Worm (Caenorhabditis elegans): ENCODE measurements around the gene F55B11.3.

DNA sequence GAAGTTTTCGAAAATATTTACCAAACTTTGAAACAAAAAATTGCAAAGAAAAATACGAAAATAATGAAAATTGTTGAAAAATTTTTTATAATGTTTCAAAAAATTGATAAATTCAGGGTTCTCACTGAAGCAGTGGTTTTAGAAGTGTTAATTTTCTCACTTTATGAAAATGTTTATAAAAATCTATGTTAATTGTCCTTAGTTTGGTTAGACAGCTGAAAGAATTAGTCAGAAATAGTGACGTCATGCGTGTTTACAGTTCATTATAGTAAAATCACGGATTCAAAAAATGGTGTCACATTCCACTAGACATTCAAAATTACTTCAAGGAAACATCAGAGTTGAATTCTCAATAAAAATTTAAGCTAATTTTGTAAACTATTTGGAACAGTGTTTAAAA, 11.4 kb downstream of the F55B11.3 start:
- TF ChIP-seq ets-5 (GFP tag; IDR thresholded peaks at IDR 0.05): no peak
- TF ChIP-seq lir-3 (tag; optimal IDR thresholded peaks at IDR 0.05; ENCODE audit: poor library complexity): no peak
- TF ChIP-seq nhr-84 (tag; optimal IDR thresholded peaks at IDR 0.05): no peak
- TF ChIP-seq rnt-1 (tag; optimal IDR thresholded peaks at IDR 0.05): no peak
- TF ChIP-seq lin-13 (GFP tag; optimal IDR thresholded peaks at IDR 0.05): no peak
- no peak for TF ChIP-seq ama-1 (optimal IDR thresholded peaks at IDR 0.05)
- TF ChIP-seq ces-1 (GFP tag; optimal IDR thresholded peaks at IDR 0.05): no peak
- no peak for TF ChIP-seq F16B12.6 (tag; optimal IDR thresholded peaks at IDR 0.05)
- no peak for TF ChIP-seq ceh-82 (tag; optimal IDR thresholded peaks at IDR 0.05)
- no peak for TF ChIP-seq skn-1 (tag; optimal IDR thresholded peaks at IDR 0.05)
- no peak for TF ChIP-seq fkh-10 (GFP tag; optimal IDR thresholded peaks at IDR 0.05)
- no peak for TF ChIP-seq jun-1 (tag; optimal IDR thresholded peaks at IDR 0.05)

All from whole organism, L1 larva.